Fruit fly (Drosophila melanogaster) whole organism, embryonic: Measurements from ENCODE around the gene me31B.

Source experiments
- CG1024 ChIP-seq: fragments of 200-800 bp; sonication (Bioruptor generic); IDR thresholded peaks from 2 replicates; pipeline ENCODE4 v1.3.6; 2022; ENCODE audit warnings: missing biosample characterization, missing genetic modification characterization
- CG10366 ChIP-seq: fragments of 200-800 bp; sonication (Bioruptor generic); IDR thresholded peaks from 2 replicates; pipeline ENCODE4 v1.3.6; 2022; ENCODE audit warnings: missing biosample characterization, missing genetic modification characterization
- CG11456 ChIP-seq: fragments of 200-800 bp; sonication (Bioruptor generic); IDR thresholded peaks from 3 replicates; pipeline ENCODE4 v1.3.6; 2022; ENCODE audit warnings: missing biosample characterization, missing genetic modification characterization
- CG11696 ChIP-seq: fragments of 200-800 bp; sonication (Bioruptor generic); IDR thresholded peaks from 2 replicates; pipeline ENCODE4 v1.3.6; 2022; ENCODE audit warnings: missing biosample characterization, missing genetic modification characterization
- CG1233 ChIP-seq: fragments of 200-800 bp; sonication (Bioruptor generic); optimal IDR thresholded peaks from 4 replicates; lab custom pipeline; 2018; ENCODE audit warnings: missing biosample characterization, mild to moderate bottlenecking, missing genetic modification characterization
- CG14014 ChIP-seq: fragments of 200-800 bp; sonication (Bioruptor generic); IDR thresholded peaks from 2 replicates; pipeline ENCODE4 v1.3.6; 2022; ENCODE audit warnings: missing biosample characterization, missing genetic modification characterization
- CG15011 ChIP-seq: fragments of 200-800 bp; sonication (Bioruptor generic); optimal IDR thresholded peaks from 3 replicates; lab custom pipeline; 2018; ENCODE audit warnings: missing biosample characterization, mild to moderate bottlenecking, missing genetic modification characterization
- CG17328 ChIP-seq: fragments of 200-800 bp; sonication (Bioruptor generic); IDR thresholded peaks from 2 replicates; pipeline ENCODE4 v1.3.6; 2022; ENCODE audit warnings: missing biosample characterization, missing genetic modification characterization
- CG17802 ChIP-seq: fragments of 200-800 bp; sonication (Bioruptor generic); optimal IDR thresholded peaks from 2 replicates; lab custom pipeline; 2018; ENCODE audit warnings: missing biosample characterization, mild to moderate bottlenecking, missing genetic modification characterization, moderate library complexity
- CG18262 ChIP-seq: fragments of 200-800 bp; optimal IDR thresholded peaks from 3 replicates; lab custom pipeline; 2019; ENCODE audit warnings: missing biosample characterization, mild to moderate bottlenecking, missing genetic modification characterization, moderate library complexity
- CG2116 ChIP-seq: fragments of 200-800 bp; sonication (Bioruptor generic); optimal IDR thresholded peaks from 3 replicates; lab custom pipeline; 2018; ENCODE audit warnings: missing biosample characterization, mild to moderate bottlenecking, missing genetic modification characterization
- CG3847 ChIP-seq: fragments of 200-800 bp; sonication (Bioruptor generic); IDR thresholded peaks from 2 replicates; pipeline ENCODE4 v1.3.6; 2022; ENCODE audit warnings: missing biosample characterization, missing genetic modification characterization
- CG3995 ChIP-seq: fragments of 200-800 bp; sonication (Bioruptor generic); optimal IDR thresholded peaks from 3 replicates; lab custom pipeline; 2016; ENCODE audit warnings: missing biosample characterization, missing genetic modification characterization
- CG43689 ChIP-seq: fragments of 200-800 bp; sonication (Bioruptor generic); IDR thresholded peaks from 2 replicates; pipeline ENCODE4 v1.3.6; 2022; ENCODE audit warnings: missing biosample characterization, missing genetic modification characterization
- CG4854 ChIP-seq: fragments of 200-800 bp; sonication (Bioruptor generic); optimal IDR thresholded peaks from 2 replicates; lab custom pipeline; 2016; ENCODE audit warnings: missing biosample characterization, missing genetic modification characterization, inconsistent platforms
- CG5953 ChIP-seq: fragments of 200-800 bp; sonication (Bioruptor generic); IDR thresholded peaks from 2 replicates; pipeline ENCODE4 v1.3.6; 2022; ENCODE audit warnings: missing biosample characterization, missing genetic modification characterization
- Dip2 ChIP-seq: fragments of 200-800 bp; sonication (Bioruptor generic); IDR thresholded peaks from 2 replicates; pipeline ENCODE4 v1.3.6; 2022; ENCODE audit warnings: missing biosample characterization, missing genetic modification characterization
- E2f1 ChIP-seq: fragments of 200-800 bp; sonication (Bioruptor generic); IDR thresholded peaks from 2 replicates; pipeline ENCODE4 v1.3.6; 2022; ENCODE audit warnings: missing biosample characterization, missing genetic modification characterization
- E2f2 ChIP-seq: fragments of 200-800 bp; sonication (Bioruptor generic); IDR thresholded peaks from 2 replicates; pipeline ENCODE4 v1.3.6; 2022; ENCODE audit warnings: missing biosample characterization, missing genetic modification characterization
- HmgZ ChIP-seq: fragments of 200-800 bp; sonication (Bioruptor generic); optimal IDR thresholded peaks from 2 replicates; lab custom pipeline; 2018; ENCODE audit warnings: missing biosample characterization, mild to moderate bottlenecking, missing genetic modification characterization
- Lim3 ChIP-seq: fragments of 200-800 bp; sonication (Bioruptor generic); IDR thresholded peaks from 2 replicates; pipeline ENCODE4 v1.3.6; 2022; ENCODE audit warnings: missing biosample characterization, missing genetic modification characterization
- Mad ChIP-seq: fragments of 200-800 bp; sonication (Bioruptor generic); optimal IDR thresholded peaks from 2 replicates; lab custom pipeline; 2016; ENCODE audit warnings: missing biosample characterization, missing genetic modification characterization
- PHDP ChIP-seq: fragments of 200-800 bp; sonication (Bioruptor generic); optimal IDR thresholded peaks from 3 replicates; lab custom pipeline; 2018; ENCODE audit warnings: missing biosample characterization, mild to moderate bottlenecking, missing genetic modification characterization, moderate library complexity
- crp ChIP-seq, 2 experiments: fragments of 200-800 bp; sonication (Bioruptor generic); optimal IDR thresholded peaks; 2 replicates in 1 of 2; 3 replicates in 1 of 2; lab custom pipeline; 2017; ENCODE audit warnings: missing biosample characterization in 2 of 2, missing genetic modification characterization in 2 of 2, mild to moderate bottlenecking in 1 of 2, moderate library complexity in 1 of 2
- danr ChIP-seq: fragments of 200-800 bp; sonication (Bioruptor generic); IDR thresholded peaks from 2 replicates; pipeline ENCODE4 v1.3.6; 2022; ENCODE audit warnings: missing biosample characterization, missing genetic modification characterization
- dpn ChIP-seq, 2 experiments: fragments of 200-800 bp; sonication (Bioruptor generic); optimal IDR thresholded peaks; 3 replicates each; lab custom pipeline; 2016; ENCODE audit warnings: missing biosample characterization in 2 of 2, missing genetic modification characterization in 2 of 2
- ems ChIP-seq: fragments of 200-800 bp; sonication (Bioruptor generic); optimal IDR thresholded peaks from 3 replicates; lab custom pipeline; 2016; ENCODE audit warnings: missing biosample characterization, missing genetic modification characterization
- fd3F ChIP-seq: fragments of 200-800 bp; sonication (Bioruptor generic); optimal IDR thresholded peaks from 2 replicates; lab custom pipeline; 2018; ENCODE audit warnings: missing biosample characterization, mild to moderate bottlenecking, missing genetic modification characterization, moderate library complexity
- gfzf ChIP-seq: fragments of 200-800 bp; sonication (Bioruptor generic); optimal IDR thresholded peaks from 2 replicates; lab custom pipeline; 2016; ENCODE audit warnings: missing biosample characterization, mild to moderate bottlenecking, missing genetic modification characterization, moderate library complexity
- h ChIP-seq: fragments of >200 bp; optimal IDR thresholded peaks from 2 replicates; lab custom pipeline; 2017
- jing ChIP-seq: fragments of 200-800 bp; sonication (Bioruptor generic); optimal IDR thresholded peaks from 2 replicates; lab custom pipeline; 2018; ENCODE audit warnings: missing biosample characterization, mild to moderate bottlenecking, missing genetic modification characterization
- knrl ChIP-seq: fragments of 200-800 bp; sonication (Bioruptor generic); IDR thresholded peaks from 3 replicates; pipeline ENCODE4 v1.3.6; 2022; ENCODE audit warnings: missing biosample characterization, missing genetic modification characterization; ENCODE audit not compliant: partially characterized antibody
- lola ChIP-seq, 3 experiments: fragments of >200 bp in 2 of 3; fragments of 200-800 bp in 1 of 3; sonication (Bioruptor generic) in 1 of 3; optimal IDR thresholded peaks; 2 replicates each; lab custom pipeline; 2017 to 2019; ENCODE audit warnings: missing biosample characterization in 3 of 3, missing genetic modification characterization in 3 of 3, mild to moderate bottlenecking in 1 of 3, moderate library complexity in 1 of 3
- nmo ChIP-seq: fragments of 200-800 bp; sonication (Bioruptor generic); optimal IDR thresholded peaks from 2 replicates; lab custom pipeline; 2018; ENCODE audit warnings: missing biosample characterization, mild to moderate bottlenecking, missing genetic modification characterization, moderate library complexity
- oc ChIP-seq: fragments of 200-800 bp; sonication (Bioruptor generic); optimal IDR thresholded peaks from 2 replicates; lab custom pipeline; 2018; ENCODE audit warnings: missing biosample characterization, mild to moderate bottlenecking, missing genetic modification characterization, moderate library complexity
- pan ChIP-seq, 4 experiments: fragments of >200 bp in 3 of 4; fragments of 200-800 bp in 1 of 4; sonication (Bioruptor generic) in 1 of 4; optimal IDR thresholded peaks in 3 of 4; IDR thresholded peaks in 1 of 4; 2 replicates each; pipeline versions ENCODE4 v1.3.6 to Lab custom; 2017 to 2022; ENCODE audit warnings: missing biosample characterization in 2 of 4, missing genetic modification characterization in 2 of 4, mixed read lengths in 1 of 4
- pfk ChIP-seq: fragments of 200-800 bp; sonication (Bioruptor generic); optimal IDR thresholded peaks from 2 replicates; lab custom pipeline; 2018; ENCODE audit warnings: missing biosample characterization, mild to moderate bottlenecking, missing genetic modification characterization, moderate library complexity
- repo ChIP-seq: fragments of 200-800 bp; sonication (Bioruptor generic); optimal IDR thresholded peaks from 2 replicates; lab custom pipeline; 2016; ENCODE audit warnings: missing biosample characterization, missing genetic modification characterization
- row ChIP-seq: fragments of 200-800 bp; sonication (Bioruptor generic); IDR thresholded peaks from 3 replicates; pipeline ENCODE4 v1.3.6; 2022; ENCODE audit warnings: missing biosample characterization, missing genetic modification characterization
- sim ChIP-seq: fragments of 200-800 bp; sonication (Bioruptor generic); IDR thresholded peaks from 2 replicates; pipeline ENCODE4 v1.3.6; 2022; ENCODE audit warnings: missing biosample characterization, missing genetic modification characterization
- slou ChIP-seq: fragments of 200-800 bp; sonication (Bioruptor generic); optimal IDR thresholded peaks from 3 replicates; lab custom pipeline; 2016; ENCODE audit warnings: missing biosample characterization, missing genetic modification characterization

me31B gene

DNA sequence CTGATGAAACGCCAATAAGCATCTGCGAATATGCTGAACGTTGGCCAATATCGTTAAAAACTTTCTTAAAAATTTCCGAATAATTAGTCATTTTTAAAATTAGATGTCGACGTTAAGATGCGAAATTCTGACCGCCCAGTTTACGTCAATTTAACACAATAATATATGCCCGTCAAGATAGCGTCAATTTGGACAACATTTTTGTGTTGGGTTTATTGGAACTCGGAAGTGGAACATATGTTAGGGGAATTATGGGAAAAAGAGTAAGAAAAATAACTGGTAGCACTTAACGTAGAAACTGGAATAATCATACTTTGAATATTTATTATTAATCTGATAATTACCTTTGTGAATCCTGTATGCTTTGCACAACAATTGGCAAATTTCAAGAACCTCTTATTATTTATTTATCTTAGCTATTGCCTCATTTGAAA, 16.6 kb downstream of the me31B start, which contains the start of gene CG5676 (continued):
- TF ChIP-seq ems (GFP tag; lab: Kevin White, UChicago) (no peak), dpn (GFP tag; optimal IDR thresholded peaks at IDR 0.05; lab: Kevin White, UChicago) (no peak), knrl (GFP tag; lab: Robert Waterston, UW) (no peak), pfk (peak; percentile 97), PHDP (tag; lab: Kevin White, UChicago) (no peak), Mad (GFP tag; lab: Kevin White, UChicago) (no peak), CG3847 (no peak), Dip2 (GFP tag; lab: Robert Waterston, UW) (no peak), HmgZ (tag; lab: Kevin White, UChicago) (no peak), sim (GFP tag; lab: Robert Waterston, UW) (no peak), E2f2 (GFP tag; lab: Robert Waterston, UW) (0 out of 2 replicates have a peak, but pooled peaks have one; percentile 8), nmo (GFP tag; lab: Kevin White, UChicago) (peak; percentile 39), CG15011 (GFP tag; lab: Kevin White, UChicago) (no peak), CG4854 (GFP tag; lab: Kevin White, UChicago) (no peak), row (peak; percentile 50; the same call in 1 of the 3 replicates), E2f1 (GFP tag; lab: Robert Waterston, UW) (no peak), CG43689 (GFP tag; lab: Robert Waterston, UW) (no peak), pan (optimal IDR thresholded peaks at IDR 0.05; lab: Kevin White, UChicago) (no peak), pan (GFP tag; optimal IDR thresholded peaks at IDR 0.05 in 1 of 2, IDR thresholded peaks at IDR 0.05 in 1 of 2) (no peak), CG11456 (GFP tag; lab: Robert Waterston, UW) (no peak), CG14014 (GFP tag; lab: Robert Waterston, UW) (no peak), jing (GFP tag; lab: Kevin White, UChicago) (no peak), CG2116 (GFP tag; lab: Kevin White, UChicago) (no peak), CG1024 (GFP tag; lab: Robert Waterston, UW) (peak; percentile 90), danr (no peak), Lim3 (no peak), lola (GFP tag; optimal IDR thresholded peaks at IDR 0.05; lab: Kevin White, UChicago) (no peak), CG5953 (GFP tag; lab: Robert Waterston, UW) (no peak), repo (GFP tag; lab: Kevin White, UChicago) (no peak), oc (tag; lab: Kevin White, UChicago) (no peak), CG1233 (no peak), CG17802 (tag; lab: Kevin White, UChicago) (peak; percentile 86), h (no peak), CG11696 (GFP tag; lab: Robert Waterston, UW) (no peak), CG3995 (peak; percentile 78), CG10366 (GFP tag; lab: Robert Waterston, UW) (no peak), CG18262 (tag; lab: Kevin White, UChicago) (peak; percentile 4), fd3F (no peak), crp (GFP tag; optimal IDR thresholded peaks at IDR 0.05; lab: Kevin White, UChicago) (no peak), gfzf (GFP tag; lab: Kevin White, UChicago) (peak; percentile 39), slou (GFP tag; lab: Kevin White, UChicago) (no peak), CG17328 (GFP tag; lab: Robert Waterston, UW) (no peak)
- TF ChIP-seq, all 482 proteins: peak for 43
